Worm (Caenorhabditis elegans) whole organism, L1 larva: Measurements from ENCODE around the gene tbx-34.

Experiments
- F16B12.6 ChIP-seq: fragments of 150-350 bp; optimal IDR thresholded peaks from 2 replicates; lab custom pipeline; 2014; ENCODE audit warnings: missing biosample characterization, missing genetic modification characterization
- ama-1 ChIP-seq: fragments of 150-350 bp; optimal IDR thresholded peaks from 2 replicates; lab custom pipeline; 2014
- efl-3 ChIP-seq: fragments of 200-800 bp; sonication (Bioruptor generic); optimal IDR thresholded peaks from 2 replicates; lab custom pipeline; 2018; ENCODE audit warnings: mild to moderate bottlenecking, missing genetic modification characterization, missing compliant biosample characterization
- elt-3 ChIP-seq, 6 experiments: fragments of 150-350 bp in 1 of 6; sonication (generic microtip); optimal IDR thresholded peaks; 2 replicates each; lab custom pipeline; 2017 to 2018; ENCODE audit warnings: missing biosample characterization in 6 of 6, missing genetic modification characterization in 6 of 6, inconsistent platforms in 1 of 6
- fkh-10 ChIP-seq: sonication (generic microtip); optimal IDR thresholded peaks from 2 replicates; lab custom pipeline; 2017; ENCODE audit warnings: missing biosample characterization, missing genetic modification reagents, missing genetic modification characterization
- nhr-77 ChIP-seq: fragments of 150-350 bp; optimal IDR thresholded peaks from 2 replicates; lab custom pipeline; 2014; ENCODE audit warnings: missing biosample characterization, missing genetic modification characterization
- pag-3 ChIP-seq: sonication (generic microtip); optimal IDR thresholded peaks from 2 replicates; lab custom pipeline; 2017; ENCODE audit warnings: missing genetic modification characterization, mild to moderate bottlenecking, missing compliant biosample characterization, antibody characterized with exemption, borderline replicate concordance; ENCODE audit not compliant: insufficient read depth
- pqm-1 ChIP-seq: sonication (generic microtip); optimal IDR thresholded peaks from 3 replicates; lab custom pipeline; 2017; ENCODE audit warnings: missing biosample characterization, missing genetic modification characterization
- sptf-1 ChIP-seq: fragments of 150-350 bp; optimal IDR thresholded peaks from 2 replicates; lab custom pipeline; 2014; ENCODE audit warnings: missing biosample characterization, missing genetic modification characterization
- unc-130 ChIP-seq: fragments of 150-350 bp; optimal IDR thresholded peaks from 2 replicates; lab custom pipeline; 2017; ENCODE audit warnings: missing biosample characterization, missing genetic modification characterization, inconsistent platforms
- unc-62 ChIP-seq: fragments of 150-350 bp; optimal IDR thresholded peaks from 2 replicates; lab custom pipeline; 2014; ENCODE audit warnings: missing biosample characterization, missing genetic modification reagents, missing genetic modification characterization

- TF ChIP-seq pag-3 (tag; lab: Kevin White, UChicago) (peak; percentile 45), nhr-77 (tag; lab: Kevin White, UChicago) (no peak), elt-3 (tag; optimal IDR thresholded peaks at IDR 0.05; lab: Kevin White, UChicago) (peak in 2 of 6 experiments; percentile 30 to 41), pqm-1 (tag; lab: Kevin White, UChicago) (no peak), F16B12.6 (tag; lab: Kevin White, UChicago) (no peak), sptf-1 (tag; lab: Kevin White, UChicago) (no peak), efl-3 (GFP tag; lab: Kevin White, UChicago) (no peak), unc-130 (tag; lab: Kevin White, UChicago) (no peak), ama-1 (lab: Kevin White, UChicago) (no peak), unc-62 (no peak), fkh-10 (GFP tag; lab: Kevin White, UChicago) (no peak)
Measured at ce11 chrIII:11262089-11262488, 44.0 kb upstream of the tbx-34 start.
